Worm (Caenorhabditis elegans) whole organism, early embryonic: ENCODE measurements around the gene smut-1.

Source experiments
- B0310.2 ChIP-seq: sonication (generic microtip); optimal IDR thresholded peaks from 2 replicates; lab custom pipeline; 2016; ENCODE audit warnings: mild to moderate bottlenecking, missing genetic modification characterization, missing compliant biosample characterization
- ama-1 ChIP-seq: fragments of 150-350 bp; optimal IDR thresholded peaks from 2 replicates; lab custom pipeline; 2014
- ceh-13 ChIP-seq: fragments of 200-800 bp; sonication (Bioruptor generic); optimal IDR thresholded peaks from 2 replicates; lab custom pipeline; 2018; ENCODE audit warnings: mild to moderate bottlenecking, missing genetic modification characterization, missing compliant biosample characterization
- ets-7 ChIP-seq: sonication (generic microtip); optimal IDR thresholded peaks from 2 replicates; lab custom pipeline; 2016; ENCODE audit warnings: missing genotype, missing genetic modification characterization, missing compliant biosample characterization
- flt-1 ChIP-seq: fragments of 200-800 bp; sonication (Bioruptor generic); IDR thresholded peaks from 2 replicates; pipeline ENCODE4 v1.3.6; 2022; ENCODE audit warnings: missing genetic modification characterization, missing compliant biosample characterization
- hmbx-1 ChIP-seq: sonication (generic microtip); optimal IDR thresholded peaks from 2 replicates; lab custom pipeline; 2016; ENCODE audit warnings: mild to moderate bottlenecking, missing genetic modification characterization, missing compliant biosample characterization
- hmg-4 ChIP-seq: fragments of 200-800 bp; sonication (Bioruptor generic); optimal IDR thresholded peaks from 2 replicates; lab custom pipeline; 2018; ENCODE audit warnings: mild to moderate bottlenecking, missing genetic modification characterization, missing compliant biosample characterization
- hnd-1 ChIP-seq: sonication (generic microtip); optimal IDR thresholded peaks from 2 replicates; lab custom pipeline; 2016; ENCODE audit warnings: missing genetic modification characterization, missing compliant biosample characterization
- pes-1 ChIP-seq: fragments of 200-800 bp; sonication (Bioruptor generic); IDR thresholded peaks from 2 replicates; pipeline ENCODE4 v1.3.6; 2022; ENCODE audit warnings: missing genetic modification reagents, missing genetic modification characterization, missing compliant biosample characterization
- scrt-1 ChIP-seq: fragments of 200-800 bp; sonication (Bioruptor generic); IDR thresholded peaks from 2 replicates; pipeline ENCODE4 v1.3.6; 2022; ENCODE audit warnings: missing genetic modification characterization, missing compliant biosample characterization
- sea-1 ChIP-seq: fragments of 200-800 bp; sonication (Bioruptor generic); conservative IDR thresholded peaks from 2 replicates; pipeline ENCODE4 v1.3.6; 2022; ENCODE audit warnings: missing genetic modification characterization, missing compliant biosample characterization
- tbx-11 ChIP-seq: fragments of 200-800 bp; sonication (Bioruptor generic); IDR thresholded peaks from 2 replicates; pipeline ENCODE4 v1.3.6; 2022; ENCODE audit warnings: missing genetic modification characterization, missing compliant biosample characterization

- no peak for TF ChIP-seq ets-7 (tag; lab: Kevin White, UChicago)
- TF ChIP-seq hnd-1 (tag; lab: Kevin White, UChicago), result no peak
- no peak for TF ChIP-seq ama-1 (lab: Kevin White, UChicago)
- no peak for TF ChIP-seq pes-1 (GFP tag; lab: Robert Waterston, UW)
- TF ChIP-seq hmbx-1, result no peak
- no peak for TF ChIP-seq hmg-4 (GFP tag; lab: Kevin White, UChicago)
- no peak for TF ChIP-seq flt-1 (GFP tag; lab: Robert Waterston, UW)
- TF ChIP-seq ceh-13, result no peak
- TF ChIP-seq B0310.2 (tag; lab: Kevin White, UChicago), result no peak
- no peak for TF ChIP-seq tbx-11 (GFP tag; lab: Robert Waterston, UW)
- no peak for TF ChIP-seq scrt-1
- TF ChIP-seq sea-1 (GFP tag; lab: Robert Waterston, UW), result no peak
These were observed 20.1 kb downstream of the smut-1 start for ce11 chrV:6117013-6117412.
